Worm (Caenorhabditis elegans) whole organism, L1 larva: ENCODE data around the gene C15C7.4.

Experiments used
- C16A3.4 ChIP-seq: fragments of 150-350 bp; optimal IDR thresholded peaks from 2 replicates; lab custom pipeline; 2014; ENCODE audit warnings: missing biosample characterization, missing genetic modification characterization
- C34B4.2 ChIP-seq: sonication (generic microtip); optimal IDR thresholded peaks from 2 replicates; lab custom pipeline; 2017; ENCODE audit warnings: mild to moderate bottlenecking, missing genetic modification characterization, missing compliant biosample characterization
- F16B12.6 ChIP-seq: fragments of 150-350 bp; optimal IDR thresholded peaks from 2 replicates; lab custom pipeline; 2014; ENCODE audit warnings: missing biosample characterization, missing genetic modification characterization
- aha-1 ChIP-seq: fragments of 150-350 bp; optimal IDR thresholded peaks from 2 replicates; lab custom pipeline; 2014; ENCODE audit warnings: missing biosample characterization, missing genetic modification characterization
- alr-1 ChIP-seq: fragments of 200-800 bp; sonication (Bioruptor generic); optimal IDR thresholded peaks from 2 replicates; lab custom pipeline; 2018; ENCODE audit warnings: borderline replicate concordance, mild to moderate bottlenecking, missing genetic modification characterization, missing compliant biosample characterization
- ama-1 ChIP-seq: fragments of 150-350 bp; optimal IDR thresholded peaks from 2 replicates; lab custom pipeline; 2014
- ceh-63 ChIP-seq: fragments of 200-800 bp; sonication (Bioruptor generic); optimal IDR thresholded peaks from 2 replicates; lab custom pipeline; 2018; ENCODE audit warnings: mild to moderate bottlenecking, missing genetic modification characterization, missing compliant biosample characterization
- ceh-82 ChIP-seq, 3 experiments: fragments of 150-350 bp in 1 of 3; sonication (generic microtip) in 2 of 3; optimal IDR thresholded peaks; 2 replicates each; lab custom pipeline; 2014 to 2017; ENCODE audit warnings: missing biosample characterization in 3 of 3, missing genetic modification characterization in 3 of 3
- ceh-90 ChIP-seq: sonication (generic microtip); optimal IDR thresholded peaks from 2 replicates; lab custom pipeline; 2016; ENCODE audit warnings: missing genetic modification characterization, missing compliant biosample characterization
- ces-1 ChIP-seq: fragments of 150-350 bp; optimal IDR thresholded peaks from 2 replicates; lab custom pipeline; 2014; ENCODE audit warnings: missing biosample characterization, missing genetic modification reagents, missing genetic modification characterization
- dpl-1 ChIP-seq, 3 experiments: fragments of 150-350 bp in 2 of 3; sonication (generic microtip) in 1 of 3; optimal IDR thresholded peaks; 2 replicates each; lab custom pipeline; 2014 to 2017; ENCODE audit warnings: missing biosample characterization in 3 of 3, missing genetic modification characterization in 3 of 3, missing genetic modification reagents in 3 of 3
- dsc-1 ChIP-seq: sonication (generic microtip); optimal IDR thresholded peaks from 2 replicates; lab custom pipeline; 2016; ENCODE audit warnings: mild to moderate bottlenecking, missing genetic modification characterization, missing compliant biosample characterization
- efl-1 ChIP-seq, 4 experiments: fragments of 150-350 bp; optimal IDR thresholded peaks in 3 of 4; peaks in 1 of 4; 1 replicate in 1 of 4; 2 replicates in 3 of 4; lab custom pipeline; 2014; ENCODE audit warnings: missing biosample characterization in 2 of 4, missing genetic modification characterization in 2 of 4, missing genetic modification reagents in 2 of 4
- egl-27 ChIP-seq, 2 experiments: fragments of 150-350 bp in 1 of 2; sonication (generic microtip); optimal IDR thresholded peaks; 3 replicates each; lab custom pipeline; 2017 to 2018; ENCODE audit warnings: missing biosample characterization in 2 of 2, missing genetic modification characterization in 2 of 2, missing genetic modification reagents in 2 of 2
- elt-2 ChIP-seq: sonication (generic microtip); optimal IDR thresholded peaks from 2 replicates; lab custom pipeline; 2016; ENCODE audit warnings: missing genetic modification characterization, mild to moderate bottlenecking, inconsistent platforms, missing compliant biosample characterization, missing genetic modification reagents
- fkh-10 ChIP-seq: sonication (generic microtip); optimal IDR thresholded peaks from 2 replicates; lab custom pipeline; 2017; ENCODE audit warnings: missing biosample characterization, missing genetic modification reagents, missing genetic modification characterization
- fkh-8 ChIP-seq: sonication (generic microtip); optimal IDR thresholded peaks from 2 replicates; lab custom pipeline; 2016; ENCODE audit warnings: mild to moderate bottlenecking, missing genetic modification characterization, missing compliant biosample characterization
- fos-1 ChIP-seq: fragments of 150-350 bp; optimal IDR thresholded peaks from 2 replicates; lab custom pipeline; 2014; ENCODE audit warnings: missing biosample characterization, missing genetic modification characterization
- grh-1 ChIP-seq: fragments of 200-800 bp; sonication (Bioruptor generic); IDR thresholded peaks from 2 replicates; pipeline ENCODE4 v1.3.6; 2022; ENCODE audit warnings: missing genetic modification reagents, missing genetic modification characterization, missing compliant biosample characterization
- hlh-4 ChIP-seq: sonication (generic microtip); optimal IDR thresholded peaks from 2 replicates; lab custom pipeline; 2016; ENCODE audit warnings: mild to moderate bottlenecking, missing genetic modification characterization, missing compliant biosample characterization
- hpl-2 ChIP-seq: fragments of 150-350 bp; optimal IDR thresholded peaks from 2 replicates; lab custom pipeline; 2014; ENCODE audit warnings: missing biosample characterization, missing genetic modification reagents, missing genetic modification characterization
- irx-1 ChIP-seq: sonication (generic microtip); optimal IDR thresholded peaks from 2 replicates; lab custom pipeline; 2016; ENCODE audit warnings: missing genetic modification characterization, missing compliant biosample characterization
- isw-1 ChIP-seq: fragments of 200-800 bp; sonication (Bioruptor generic); IDR thresholded peaks from 2 replicates; pipeline ENCODE4 v1.3.6; 2022; ENCODE audit warnings: missing genetic modification characterization, missing compliant biosample characterization
- jun-1 ChIP-seq: fragments of 150-350 bp; optimal IDR thresholded peaks from 2 replicates; lab custom pipeline; 2014; ENCODE audit warnings: missing biosample characterization, missing genetic modification reagents, missing genetic modification characterization
- lin-13 ChIP-seq: fragments of 150-350 bp; optimal IDR thresholded peaks from 2 replicates; lab custom pipeline; 2014; ENCODE audit warnings: missing biosample characterization, missing genetic modification reagents, missing genetic modification characterization
- lin-14 ChIP-seq: fragments of 200-800 bp; sonication (Bioruptor generic); optimal IDR thresholded peaks from 2 replicates; lab custom pipeline; 2018; ENCODE audit warnings: mild to moderate bottlenecking, missing genetic modification characterization, moderate library complexity, missing compliant biosample characterization
- lin-15B ChIP-seq: fragments of 150-350 bp; sonication (generic microtip); optimal IDR thresholded peaks from 3 replicates; lab custom pipeline; 2014; ENCODE audit warnings: missing biosample characterization, missing genetic modification characterization
- lin-35 ChIP-seq, 2 experiments: fragments of 150-350 bp; optimal IDR thresholded peaks; 2 replicates each; lab custom pipeline; 2014; ENCODE audit warnings: missing biosample characterization in 2 of 2, missing genetic modification characterization in 2 of 2, missing genetic modification reagents in 2 of 2
- lin-39 ChIP-seq: fragments of 150-350 bp; optimal IDR thresholded peaks from 2 replicates; lab custom pipeline; 2014; ENCODE audit warnings: missing biosample characterization, missing genetic modification reagents, missing genetic modification characterization
- lir-3 ChIP-seq: sonication (generic microtip); optimal IDR thresholded peaks from 2 replicates; lab custom pipeline; 2016; ENCODE audit warnings: mild to moderate bottlenecking, missing genetic modification characterization, moderate library complexity, missing compliant biosample characterization; ENCODE audit not compliant: poor library complexity
- mep-1 ChIP-seq: fragments of 150-350 bp; optimal IDR thresholded peaks from 2 replicates; lab custom pipeline; 2014; ENCODE audit warnings: missing biosample characterization, missing genetic modification characterization
- nhr-19 ChIP-seq: fragments of 200-800 bp; sonication (Bioruptor generic); conservative IDR thresholded peaks from 2 replicates; pipeline ENCODE4 v1.3.6; 2022; ENCODE audit warnings: missing genetic modification characterization, missing compliant biosample characterization
- nhr-237 ChIP-seq: fragments of 150-350 bp; optimal IDR thresholded peaks from 2 replicates; lab custom pipeline; 2014; ENCODE audit warnings: missing biosample characterization, missing genetic modification characterization
- nhr-28 ChIP-seq: fragments of 150-350 bp; optimal IDR thresholded peaks from 2 replicates; lab custom pipeline; 2014; ENCODE audit warnings: missing biosample characterization, missing genetic modification characterization
- nhr-47 ChIP-seq: sonication (generic microtip); optimal IDR thresholded peaks from 2 replicates; lab custom pipeline; 2016; ENCODE audit warnings: mild to moderate bottlenecking, missing genetic modification characterization, moderate library complexity, missing compliant biosample characterization
- nhr-76 ChIP-seq: sonication (generic microtip); optimal IDR thresholded peaks from 2 replicates; lab custom pipeline; 2017; ENCODE audit warnings: missing biosample characterization, missing genetic modification characterization
- nhr-77 ChIP-seq: fragments of 150-350 bp; optimal IDR thresholded peaks from 2 replicates; lab custom pipeline; 2014; ENCODE audit warnings: missing biosample characterization, missing genetic modification characterization
- nhr-90 ChIP-seq: sonication (generic microtip); optimal IDR thresholded peaks from 2 replicates; lab custom pipeline; 2016; ENCODE audit warnings: mild to moderate bottlenecking, missing genetic modification characterization, missing compliant biosample characterization; ENCODE audit not compliant: poor library complexity
- pag-3 ChIP-seq: sonication (generic microtip); optimal IDR thresholded peaks from 2 replicates; lab custom pipeline; 2017; ENCODE audit warnings: missing genetic modification characterization, mild to moderate bottlenecking, missing compliant biosample characterization, antibody characterized with exemption, borderline replicate concordance; ENCODE audit not compliant: insufficient read depth
- pax-3 ChIP-seq: fragments of 200-800 bp; sonication (Bioruptor generic); optimal IDR thresholded peaks from 2 replicates; lab custom pipeline; 2018; ENCODE audit warnings: mild to moderate bottlenecking, missing genetic modification characterization, moderate library complexity, missing compliant biosample characterization
- pqm-1 ChIP-seq: sonication (generic microtip); optimal IDR thresholded peaks from 3 replicates; lab custom pipeline; 2017; ENCODE audit warnings: missing biosample characterization, missing genetic modification characterization
- skn-1 ChIP-seq: fragments of 150-350 bp; optimal IDR thresholded peaks from 2 replicates; lab custom pipeline; 2014; ENCODE audit warnings: missing biosample characterization, missing genetic modification characterization
- snpc-4 ChIP-seq: fragments of 150-350 bp; optimal IDR thresholded peaks from 2 replicates; lab custom pipeline; 2014; ENCODE audit warnings: missing biosample characterization, missing genetic modification characterization
- sptf-1 ChIP-seq: fragments of 150-350 bp; optimal IDR thresholded peaks from 2 replicates; lab custom pipeline; 2014; ENCODE audit warnings: missing biosample characterization, missing genetic modification characterization
- sup-37 ChIP-seq: fragments of 200-800 bp; sonication (Bioruptor generic); optimal IDR thresholded peaks from 2 replicates; lab custom pipeline; 2018; ENCODE audit warnings: mild to moderate bottlenecking, missing genetic modification characterization, missing compliant biosample characterization
- tlp-1 ChIP-seq: fragments of 150-350 bp; optimal IDR thresholded peaks from 2 replicates; lab custom pipeline; 2014; ENCODE audit warnings: missing biosample characterization, missing genetic modification characterization
- unc-130 ChIP-seq: fragments of 150-350 bp; optimal IDR thresholded peaks from 2 replicates; lab custom pipeline; 2017; ENCODE audit warnings: missing biosample characterization, missing genetic modification characterization, inconsistent platforms
- unc-62 ChIP-seq: fragments of 150-350 bp; optimal IDR thresholded peaks from 2 replicates; lab custom pipeline; 2014; ENCODE audit warnings: missing biosample characterization, missing genetic modification reagents, missing genetic modification characterization
- unc-86 ChIP-seq: sonication (generic microtip); optimal IDR thresholded peaks from 2 replicates; lab custom pipeline; 2016; ENCODE audit warnings: missing genetic modification characterization, missing compliant biosample characterization
- unc-98 ChIP-seq: fragments of 200-800 bp; sonication (Bioruptor generic); IDR thresholded peaks from 2 replicates; pipeline ENCODE4 v1.3.6; 2022; ENCODE audit warnings: missing genetic modification characterization, missing compliant biosample characterization
- vab-15 ChIP-seq: sonication (generic microtip); optimal IDR thresholded peaks from 2 replicates; lab custom pipeline; 2017; ENCODE audit warnings: missing genotype, mild to moderate bottlenecking, missing genetic modification characterization, missing compliant biosample characterization
- xbp-1 ChIP-seq: sonication (generic microtip); optimal IDR thresholded peaks from 2 replicates; lab custom pipeline; 2016; ENCODE audit warnings: missing genetic modification characterization, missing compliant biosample characterization
- ztf-4 ChIP-seq: fragments of 150-350 bp; optimal IDR thresholded peaks from 2 replicates; lab custom pipeline; 2014; ENCODE audit warnings: missing biosample characterization, missing genetic modification characterization

Gene C15C7.4

DNA sequence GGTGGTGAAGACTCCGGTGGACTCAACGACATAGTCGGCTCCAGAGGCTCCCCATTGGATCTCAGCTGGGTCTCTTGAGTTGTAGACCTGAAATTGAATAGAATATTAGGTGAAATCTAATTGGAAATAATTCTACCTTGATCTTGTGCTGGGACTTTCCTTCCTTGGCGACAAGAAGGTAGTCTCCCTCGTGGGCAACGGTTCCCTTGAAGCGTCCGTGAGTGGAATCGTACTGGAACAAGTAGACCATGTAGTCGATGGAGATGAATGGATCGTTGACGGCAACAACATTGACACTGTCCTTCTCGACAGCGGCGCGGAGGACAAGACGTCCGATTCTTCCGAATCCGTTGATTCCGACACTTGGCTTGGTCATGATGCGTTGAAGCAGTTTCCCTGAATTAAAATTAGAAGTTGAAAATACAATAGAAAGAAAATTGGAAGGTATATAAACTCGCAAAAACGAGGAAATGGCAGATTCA is 32.4 kb upstream of the C15C7.4 start, which contains the start of gene gpd-3 (continued):
- TF ChIP-seq F16B12.6 (tag; lab: Kevin White, UChicago): no peak
- no peak for TF ChIP-seq pqm-1 (tag; lab: Kevin White, UChicago)
- TF ChIP-seq unc-98 (GFP tag; lab: Robert Waterston, UW): no peak
- TF ChIP-seq nhr-77 (tag; lab: Kevin White, UChicago): no peak
- no peak for TF ChIP-seq C16A3.4
- TF ChIP-seq dsc-1: no peak
- peak; percentile 35; the same call in 1 of the 2 replicates for TF ChIP-seq grh-1 (GFP tag; lab: Robert Waterston, UW)
- no peak for TF ChIP-seq pax-3
- no peak for TF ChIP-seq sptf-1 (tag; lab: Kevin White, UChicago)
- TF ChIP-seq snpc-4: no peak
- no peak for TF ChIP-seq hlh-4 (tag; lab: Kevin White, UChicago)
- no peak for TF ChIP-seq irx-1 (tag; lab: Kevin White, UChicago)
- TF ChIP-seq isw-1: no peak
- TF ChIP-seq nhr-28 (tag; lab: Kevin White, UChicago): no peak
- no peak for TF ChIP-seq tlp-1 (tag; lab: Kevin White, UChicago)
- TF ChIP-seq alr-1 (tag; lab: Kevin White, UChicago): no peak
- peak; percentile 50 for TF ChIP-seq ama-1
- no peak for TF ChIP-seq lir-3
- TF ChIP-seq nhr-76 (tag; lab: Kevin White, UChicago): no peak
- TF ChIP-seq pag-3 (tag; lab: Kevin White, UChicago): no peak
- TF ChIP-seq unc-130 (tag; lab: Kevin White, UChicago): no peak
- TF ChIP-seq jun-1 (tag; lab: Kevin White, UChicago): no peak
- TF ChIP-seq xbp-1 (tag; lab: Kevin White, UChicago): no peak
- TF ChIP-seq nhr-90: peak; percentile 50
- no peak for TF ChIP-seq C34B4.2 (tag; lab: Kevin White, UChicago)
- TF ChIP-seq ceh-82 (tag; optimal IDR thresholded peaks at IDR 0.05; lab: Kevin White, UChicago): no peak
- TF ChIP-seq egl-27 (tag; optimal IDR thresholded peaks at IDR 0.05; lab: Kevin White, UChicago): no peak
- no peak for TF ChIP-seq fkh-8
- TF ChIP-seq lin-14: no peak
- no peak for TF ChIP-seq fkh-10 (GFP tag; lab: Kevin White, UChicago)
- TF ChIP-seq nhr-19 (GFP tag; lab: Robert Waterston, UW): peak; percentile 32
- peak; percentile 31 for TF ChIP-seq ztf-4 (tag; lab: Kevin White, UChicago)
- no peak for TF ChIP-seq hpl-2 (GFP tag; lab: Kevin White, UChicago)
- no peak for TF ChIP-seq ceh-90 (tag; lab: Kevin White, UChicago)
- TF ChIP-seq dpl-1 (GFP tag; optimal IDR thresholded peaks at IDR 0.05; lab: Kevin White, UChicago): no peak
- TF ChIP-seq lin-15B (tag; lab: Kevin White, UChicago): no peak
- TF ChIP-seq mep-1: no peak
- TF ChIP-seq nhr-237: no peak
- peak in 1 of 2 experiments; percentile 14 for TF ChIP-seq lin-35 (GFP tag; optimal IDR thresholded peaks at IDR 0.05; lab: Kevin White, UChicago)
- TF ChIP-seq ceh-63: no peak
- TF ChIP-seq sup-37 (GFP tag; lab: Kevin White, UChicago): no peak
- no peak for TF ChIP-seq skn-1 (tag; lab: Kevin White, UChicago)
- TF ChIP-seq unc-86 (tag; lab: Kevin White, UChicago): no peak
- TF ChIP-seq elt-2: no peak
- no peak for TF ChIP-seq aha-1 (tag; lab: Kevin White, UChicago)
- no peak for TF ChIP-seq efl-1 (optimal IDR thresholded peaks at IDR 0.05; lab: Kevin White, UChicago)
- TF ChIP-seq efl-1 (GFP tag; optimal IDR thresholded peaks at IDR 0.05 in 1 of 2; lab: Kevin White, UChicago): no peak
- TF ChIP-seq nhr-47: peak; percentile 16
- no peak for TF ChIP-seq unc-62 (GFP tag; lab: Kevin White, UChicago)
- TF ChIP-seq lin-39 (tag; lab: Kevin White, UChicago): no peak
- no peak for TF ChIP-seq ces-1 (GFP tag; lab: Kevin White, UChicago)
- no peak for TF ChIP-seq vab-15 (tag; lab: Kevin White, UChicago)
- TF ChIP-seq lin-13 (GFP tag; lab: Kevin White, UChicago): no peak
- TF ChIP-seq fos-1 (tag; lab: Kevin White, UChicago): no peak
